Worm (Caenorhabditis elegans) whole organism, L3 larva: Measurements from ENCODE around the gene phat-8.

Experiments
- R02D3.7 ChIP-seq: fragments of 150-350 bp; optimal IDR thresholded peaks from 2 replicates; lab custom pipeline; 2014; ENCODE audit warnings: missing biosample characterization, missing genetic modification characterization
- ZK546.5 ChIP-seq: sonication (generic microtip); optimal IDR thresholded peaks from 2 replicates; lab custom pipeline; 2017; ENCODE audit warnings: missing biosample characterization, missing genetic modification characterization
- aly-2 ChIP-seq: fragments of 150-350 bp; optimal IDR thresholded peaks from 2 replicates; lab custom pipeline; 2014; ENCODE audit warnings: missing biosample characterization, missing genetic modification characterization
- ama-1 ChIP-seq: fragments of 150-350 bp; optimal IDR thresholded peaks from 2 replicates; lab custom pipeline; 2018
- ceh-16 ChIP-seq: sonication (generic microtip); optimal IDR thresholded peaks from 2 replicates; lab custom pipeline; 2017; ENCODE audit warnings: missing biosample characterization, missing genetic modification characterization
- ceh-28 ChIP-seq: fragments of 150-350 bp; optimal IDR thresholded peaks from 2 replicates; lab custom pipeline; 2014; ENCODE audit warnings: missing biosample characterization, missing genetic modification reagents, missing genetic modification characterization
- ceh-82 ChIP-seq: fragments of 150-350 bp; optimal IDR thresholded peaks from 2 replicates; lab custom pipeline; 2014; ENCODE audit warnings: missing biosample characterization, missing genetic modification characterization
- daf-12 ChIP-seq: fragments of 150-350 bp; optimal IDR thresholded peaks from 2 replicates; lab custom pipeline; 2014; ENCODE audit warnings: missing biosample characterization, missing genetic modification reagents, missing genetic modification characterization
- egl-27 ChIP-seq: sonication (generic microtip); optimal IDR thresholded peaks from 4 replicates; lab custom pipeline; 2017; ENCODE audit warnings: missing biosample characterization, missing genetic modification reagents, missing genetic modification characterization
- egl-5 ChIP-seq: fragments of 150-350 bp; optimal IDR thresholded peaks from 2 replicates; lab custom pipeline; 2017; ENCODE audit warnings: missing biosample characterization, missing genetic modification reagents, missing genetic modification characterization, inconsistent platforms
- elt-2 ChIP-seq: sonication (generic microtip); optimal IDR thresholded peaks from 2 replicates; lab custom pipeline; 2016; ENCODE audit warnings: missing genetic modification reagents, mild to moderate bottlenecking, missing genetic modification characterization, missing compliant biosample characterization
- elt-3 ChIP-seq, 3 experiments: fragments of 150-350 bp in 1 of 3; sonication (generic microtip) in 2 of 3; optimal IDR thresholded peaks; 2 replicates in 2 of 3; 4 replicates in 1 of 3; lab custom pipeline; 2014 to 2017; ENCODE audit warnings: missing biosample characterization in 3 of 3, missing genetic modification characterization in 3 of 3
- fkh-10 ChIP-seq: sonication (generic microtip); optimal IDR thresholded peaks from 2 replicates; lab custom pipeline; 2017; ENCODE audit warnings: missing biosample characterization, missing genetic modification reagents, missing genetic modification characterization
- fkh-2 ChIP-seq: fragments of 150-350 bp; optimal IDR thresholded peaks from 2 replicates; lab custom pipeline; 2014; ENCODE audit warnings: missing biosample characterization, missing genetic modification reagents, missing genetic modification characterization
- fos-1 ChIP-seq: fragments of 150-350 bp; optimal IDR thresholded peaks from 2 replicates; lab custom pipeline; 2014; ENCODE audit warnings: missing biosample characterization, missing genetic modification characterization
- hmg-11 ChIP-seq: sonication (generic microtip); optimal IDR thresholded peaks from 2 replicates; lab custom pipeline; 2016; ENCODE audit warnings: missing genetic modification characterization, missing compliant biosample characterization
- jun-1 ChIP-seq: fragments of 150-350 bp; optimal IDR thresholded peaks from 2 replicates; lab custom pipeline; 2014; ENCODE audit warnings: missing biosample characterization, missing genetic modification reagents, missing genetic modification characterization
- lin-15B ChIP-seq: fragments of 150-350 bp; optimal IDR thresholded peaks from 2 replicates; lab custom pipeline; 2014; ENCODE audit warnings: missing biosample characterization, missing genetic modification characterization
- lin-39 ChIP-seq: fragments of 150-350 bp; optimal IDR thresholded peaks from 2 replicates; lab custom pipeline; 2018; ENCODE audit warnings: missing biosample characterization, missing genetic modification reagents, missing genetic modification characterization
- lsy-12 ChIP-seq: sonication (generic microtip); optimal IDR thresholded peaks from 2 replicates; lab custom pipeline; 2016; ENCODE audit warnings: mild to moderate bottlenecking, missing genetic modification characterization, missing compliant biosample characterization
- mdl-1 ChIP-seq: fragments of 150-350 bp; optimal IDR thresholded peaks from 2 replicates; lab custom pipeline; 2014; ENCODE audit warnings: missing biosample characterization, missing genetic modification characterization
- mml-1 ChIP-seq: fragments of 150-350 bp; sonication (generic microtip); optimal IDR thresholded peaks from 3 replicates; lab custom pipeline; 2014; ENCODE audit warnings: missing biosample characterization, missing genetic modification characterization
- nfya-1 ChIP-seq: sonication (generic microtip); optimal IDR thresholded peaks from 2 replicates; lab custom pipeline; 2017; ENCODE audit warnings: missing genetic modification characterization, mild to moderate bottlenecking, missing compliant biosample characterization, antibody characterized with exemption, moderate library complexity; ENCODE audit not compliant: insufficient read depth
- nhr-11 ChIP-seq: fragments of 150-350 bp; optimal IDR thresholded peaks from 2 replicates; lab custom pipeline; 2014; ENCODE audit warnings: missing biosample characterization, missing genetic modification characterization
- nhr-12 ChIP-seq: fragments of 150-350 bp; optimal IDR thresholded peaks from 2 replicates; lab custom pipeline; 2014; ENCODE audit warnings: missing biosample characterization, missing genetic modification characterization
- nhr-23 ChIP-seq: fragments of 150-350 bp; optimal IDR thresholded peaks from 2 replicates; lab custom pipeline; 2014; ENCODE audit warnings: missing biosample characterization, missing genetic modification reagents, missing genetic modification characterization
- nhr-25 ChIP-seq: sonication (generic microtip); optimal IDR thresholded peaks from 2 replicates; lab custom pipeline; 2017; ENCODE audit warnings: missing biosample characterization, missing genetic modification characterization
- nhr-28 ChIP-seq: fragments of 150-350 bp; optimal IDR thresholded peaks from 2 replicates; lab custom pipeline; 2014; ENCODE audit warnings: missing biosample characterization, missing genetic modification characterization
- nhr-43 ChIP-seq: sonication (generic microtip); optimal IDR thresholded peaks from 2 replicates; lab custom pipeline; 2016; ENCODE audit warnings: mild to moderate bottlenecking, missing genetic modification characterization, missing compliant biosample characterization; ENCODE audit not compliant: poor library complexity, severe bottlenecking
- nhr-67 ChIP-seq: fragments of 150-350 bp; optimal IDR thresholded peaks from 2 replicates; lab custom pipeline; 2014; ENCODE audit warnings: missing biosample characterization, missing genetic modification characterization
- nhr-76 ChIP-seq: fragments of 150-350 bp; sonication (generic microtip); optimal IDR thresholded peaks from 5 replicates; lab custom pipeline; 2014; ENCODE audit warnings: missing biosample characterization, missing genetic modification characterization
- nhr-77 ChIP-seq: fragments of 150-350 bp; optimal IDR thresholded peaks from 2 replicates; lab custom pipeline; 2014; ENCODE audit warnings: missing biosample characterization, missing genetic modification characterization
- pha-4 ChIP-seq: fragments of 150-350 bp; optimal IDR thresholded peaks from 2 replicates; lab custom pipeline; 2014; ENCODE audit warnings: missing biosample characterization, missing genetic modification reagents, missing genetic modification characterization
- pqm-1 ChIP-seq: fragments of 150-350 bp; optimal IDR thresholded peaks from 2 replicates; lab custom pipeline; 2017; ENCODE audit warnings: missing biosample characterization, missing genetic modification characterization, inconsistent platforms
- sea-2 ChIP-seq: fragments of 150-350 bp; sonication (generic microtip); optimal IDR thresholded peaks from 4 replicates; lab custom pipeline; 2014; ENCODE audit warnings: missing biosample characterization, missing genetic modification reagents, missing genetic modification characterization
- skn-1 ChIP-seq: fragments of 150-350 bp; optimal IDR thresholded peaks from 2 replicates; lab custom pipeline; 2014; ENCODE audit warnings: missing biosample characterization, missing genetic modification characterization
- snpc-4 ChIP-seq: fragments of 150-350 bp; optimal IDR thresholded peaks from 2 replicates; lab custom pipeline; 2014; ENCODE audit warnings: missing biosample characterization, missing genetic modification characterization
- tbx-2 ChIP-seq: sonication (generic microtip); optimal IDR thresholded peaks from 2 replicates; lab custom pipeline; 2016; ENCODE audit warnings: mild to moderate bottlenecking, missing genetic modification characterization, missing compliant biosample characterization
- unc-39 ChIP-seq: sonication (generic microtip); optimal IDR thresholded peaks from 4 replicates; lab custom pipeline; 2017; ENCODE audit warnings: missing biosample characterization, missing genetic modification characterization
- unc-62 ChIP-seq: fragments of 150-350 bp; sonication (generic microtip); optimal IDR thresholded peaks from 4 replicates; lab custom pipeline; 2014; ENCODE audit warnings: missing biosample characterization, missing genetic modification reagents, missing genetic modification characterization
- zag-1 ChIP-seq: fragments of 150-350 bp; optimal IDR thresholded peaks from 2 replicates; lab custom pipeline; 2014; ENCODE audit warnings: missing biosample characterization, missing genetic modification characterization
- ztf-11 ChIP-seq: fragments of 150-350 bp; optimal IDR thresholded peaks from 2 replicates; lab custom pipeline; 2014; ENCODE audit warnings: missing biosample characterization, missing genetic modification characterization
- ztf-4 ChIP-seq: fragments of 150-350 bp; optimal IDR thresholded peaks from 2 replicates; lab custom pipeline; 2014; ENCODE audit warnings: missing biosample characterization, missing genetic modification characterization

phat-8 gene

ce11 chrII:12452754-12453352 is 18.8 kb upstream of the phat-8 start, which contains the start of the genes sre-35 and sre-33:
TSS of gene sre-35 (minus strand) at chrII:12452854.
TSS of gene sre-33 (plus strand) at chrII:12453302.
- TF ChIP-seq ceh-16 (tag; lab: Kevin White, UChicago) (no peak), ztf-11 (no peak), hmg-11 (tag; lab: Kevin White, UChicago) (no peak), fkh-2 (tag; lab: Kevin White, UChicago) (no peak), skn-1 (tag; lab: Kevin White, UChicago) (no peak)

ce11 chrII:12456633-12457032 is 15.0 kb upstream of the phat-8 start, which contains the start of gene sre-32:
TSS of gene sre-32 (minus strand) at chrII:12456733.
- TF ChIP-seq ztf-4 (tag; lab: Kevin White, UChicago) (no peak), hmg-11 (tag; lab: Kevin White, UChicago) (no peak), unc-62 (no peak), pqm-1 (tag; lab: Kevin White, UChicago) (no peak), fkh-10 (GFP tag; lab: Kevin White, UChicago) (no peak), nhr-43 (tag; lab: Kevin White, UChicago) (no peak), zag-1 (tag; lab: Kevin White, UChicago) (no peak), lin-39 (tag; lab: Kevin White, UChicago) (no peak), tbx-2 (tag; lab: Kevin White, UChicago) (no peak), sea-2 (no peak), ZK546.5 (no peak), ztf-11 (no peak), ceh-28 (tag; lab: Kevin White, UChicago) (no peak), ceh-82 (tag; lab: Kevin White, UChicago) (no peak), lsy-12 (tag; lab: Kevin White, UChicago) (no peak), R02D3.7 (tag; lab: Kevin White, UChicago) (no peak)

- TF ChIP-seq hmg-11 (tag; lab: Kevin White, UChicago) (no peak), sea-2 (no peak), mdl-1 (tag; lab: Kevin White, UChicago) (no peak), jun-1 (no peak), egl-5 (tag; lab: Kevin White, UChicago) (no peak)
Observed at ce11 chrII:12457275-12457674, 14.3 kb upstream of the phat-8 start, which contains the start of gene sre-38. TSS of gene sre-38 (plus strand) at chrII:12457575.

ce11 chrII:12459422-12459821 is 12.2 kb upstream of the phat-8 start, which contains the start of gene tag-281:
TSS of gene tag-281 (plus strand) at chrII:12459761.
- TF ChIP-seq ceh-28 (tag; lab: Kevin White, UChicago) (peak; percentile 52), nhr-11 (tag; lab: Kevin White, UChicago) (no peak), lsy-12 (tag; lab: Kevin White, UChicago) (no peak), elt-2 (no peak), zag-1 (tag; lab: Kevin White, UChicago) (no peak), unc-62 (no peak), pqm-1 (tag; lab: Kevin White, UChicago) (peak; percentile 53), fkh-2 (tag; lab: Kevin White, UChicago) (no peak), tbx-2 (tag; lab: Kevin White, UChicago) (peak; percentile 6), nhr-28 (tag; lab: Kevin White, UChicago) (no peak), ztf-11 (no peak), aly-2 (tag; lab: Kevin White, UChicago) (no peak), unc-39 (tag; lab: Kevin White, UChicago) (no peak), nhr-43 (tag; lab: Kevin White, UChicago) (no peak), snpc-4 (peak; percentile 69), ceh-82 (tag; lab: Kevin White, UChicago) (peak; percentile 44), nfya-1 (tag; lab: Kevin White, UChicago) (peak; percentile 90), nhr-77 (tag; lab: Kevin White, UChicago) (no peak), elt-3 (tag; optimal IDR thresholded peaks at IDR 0.05; lab: Kevin White, UChicago) (no peak), hmg-11 (tag; lab: Kevin White, UChicago) (peak; percentile 22), R02D3.7 (tag; lab: Kevin White, UChicago) (peak; percentile 72), pha-4 (tag; lab: Kevin White, UChicago) (peak; percentile 87), nhr-12 (tag; lab: Kevin White, UChicago) (no peak), mdl-1 (tag; lab: Kevin White, UChicago) (no peak), lin-39 (tag; lab: Kevin White, UChicago) (peak; percentile 49), nhr-23 (peak; percentile 91), fkh-10 (GFP tag; lab: Kevin White, UChicago) (peak; percentile 33), fos-1 (tag; lab: Kevin White, UChicago) (no peak), nhr-76 (tag; lab: Kevin White, UChicago) (no peak), daf-12 (tag; lab: Kevin White, UChicago) (no peak), jun-1 (peak; percentile 52), sea-2 (no peak), egl-27 (no peak), ztf-4 (tag; lab: Kevin White, UChicago) (no peak), mml-1 (tag; lab: Kevin White, UChicago) (no peak), nhr-25 (no peak), ama-1 (lab: Kevin White, UChicago) (no peak), ceh-16 (tag; lab: Kevin White, UChicago) (no peak), nhr-67 (no peak), skn-1 (tag; lab: Kevin White, UChicago) (peak; percentile 52), egl-5 (tag; lab: Kevin White, UChicago) (peak; percentile 52), lin-15B (peak; percentile 92)
